Fruit fly (Drosophila melanogaster) whole organism, prepupa: ENCODE results near the gene CG16723.

Source experiments
- CG32006 ChIP-seq: fragments of 200-800 bp; sonication (Bioruptor generic); optimal IDR thresholded peaks from 3 replicates; lab custom pipeline; 2017; ENCODE audit warnings: missing biosample characterization, mild to moderate bottlenecking, missing genetic modification characterization
- CG4318 ChIP-seq: fragments of 200-800 bp; sonication (Bioruptor generic); optimal IDR thresholded peaks from 3 replicates; lab custom pipeline; 2017; ENCODE audit warnings: missing biosample characterization, mild to moderate bottlenecking, missing genetic modification characterization
- CG6792 ChIP-seq: fragments of 200-800 bp; sonication (Bioruptor generic); optimal IDR thresholded peaks from 3 replicates; lab custom pipeline; 2016; ENCODE audit warnings: missing biosample characterization, missing genetic modification characterization
- CG8319 ChIP-seq: fragments of 200-800 bp; sonication (Bioruptor generic); optimal IDR thresholded peaks from 3 replicates; lab custom pipeline; 2016; ENCODE audit warnings: missing biosample characterization, missing genetic modification characterization
- Eip75B ChIP-seq: fragments of 200-800 bp; sonication (Bioruptor generic); optimal IDR thresholded peaks from 3 replicates; lab custom pipeline; 2016; ENCODE audit warnings: missing biosample characterization, missing genetic modification characterization
- Eip78C ChIP-seq: fragments of 200-800 bp; sonication (Bioruptor generic); peaks from one replicate; lab custom pipeline; 2016; ENCODE audit warnings: missing biosample characterization, missing genetic modification characterization
- Ets96B ChIP-seq: fragments of 200-800 bp; optimal IDR thresholded peaks from 2 replicates; lab custom pipeline; 2019; ENCODE audit warnings: missing biosample characterization, mild to moderate bottlenecking, missing genetic modification characterization, moderate library complexity
- Lpt ChIP-seq: fragments of 200-800 bp; sonication (Bioruptor generic); optimal IDR thresholded peaks from 3 replicates; lab custom pipeline; 2016; ENCODE audit warnings: missing biosample characterization, missing genetic modification characterization
- Sox14 ChIP-seq: fragments of 200-800 bp; sonication (Bioruptor generic); optimal IDR thresholded peaks from 3 replicates; lab custom pipeline; 2016; ENCODE audit warnings: missing biosample characterization, missing genetic modification characterization
- Sox15 ChIP-seq: fragments of 200-800 bp; sonication (Bioruptor generic); optimal IDR thresholded peaks from 3 replicates; lab custom pipeline; 2016; ENCODE audit warnings: missing biosample characterization, missing genetic modification characterization
- achi ChIP-seq: fragments of 200-800 bp; sonication (Bioruptor generic); optimal IDR thresholded peaks from 3 replicates; lab custom pipeline; 2016; ENCODE audit warnings: missing biosample characterization, missing genetic modification characterization
- dac ChIP-seq: fragments of 200-800 bp; sonication (Bioruptor generic); optimal IDR thresholded peaks from 2 replicates; lab custom pipeline; 2017; ENCODE audit warnings: missing biosample characterization, mild to moderate bottlenecking, missing genetic modification characterization
- dsx ChIP-seq: fragments of 200-800 bp; optimal IDR thresholded peaks from 3 replicates; lab custom pipeline; 2019; ENCODE audit warnings: missing biosample characterization, mild to moderate bottlenecking, missing genetic modification characterization, moderate library complexity; ENCODE audit not compliant: poor library complexity, severe bottlenecking
- svp ChIP-seq: fragments of 200-800 bp; sonication (Bioruptor generic); peaks from one replicate; lab custom pipeline; 2016; ENCODE audit warnings: missing biosample characterization, missing genetic modification characterization

DNA sequence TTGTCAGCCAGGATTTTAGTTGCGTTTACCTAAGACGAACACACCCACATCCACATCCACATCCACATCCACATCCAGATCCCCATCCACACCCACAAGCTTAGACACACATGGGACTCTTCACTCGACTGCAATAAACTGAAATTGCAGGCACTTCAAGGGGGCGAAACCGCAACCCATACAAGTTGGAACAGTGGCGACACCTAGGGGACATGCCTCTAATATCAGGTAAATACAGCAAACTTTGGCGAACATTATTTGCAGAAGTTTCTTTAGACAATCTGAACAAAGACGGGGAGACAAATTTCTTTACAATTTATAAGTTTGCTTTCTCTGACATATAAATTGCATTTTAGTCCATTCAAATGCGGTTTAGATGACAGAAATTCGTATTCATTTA, 26.9 kb upstream of the CG16723 start:
- TF ChIP-seq Eip78C (GFP tag; lab: Kevin White, UChicago) = no peak
- no peak for TF ChIP-seq Eip75B
- no peak for TF ChIP-seq Sox15 (GFP tag; lab: Kevin White, UChicago)
- TF ChIP-seq dac = no peak
- no peak for TF ChIP-seq Lpt (GFP tag; lab: Kevin White, UChicago)
- TF ChIP-seq dsx (GFP tag; lab: Kevin White, UChicago) = no peak
- TF ChIP-seq CG6792 = no peak
- no peak for TF ChIP-seq Sox14
- no peak for TF ChIP-seq CG4318 (GFP tag; lab: Kevin White, UChicago)
- TF ChIP-seq svp (GFP tag; lab: Kevin White, UChicago) = no peak
- TF ChIP-seq CG8319 (GFP tag; lab: Kevin White, UChicago) = no peak
- no peak for TF ChIP-seq CG32006 (GFP tag; lab: Kevin White, UChicago)
- no peak for TF ChIP-seq Ets96B (tag; lab: Kevin White, UChicago)
- TF ChIP-seq achi (GFP tag; lab: Kevin White, UChicago) = no peak
